Fruit fly (Drosophila melanogaster) whole organism, prepupa: Measurements from ENCODE around the gene CG9743.

Source experiments
- CG11294 ChIP-seq: fragments of 200-800 bp; sonication (Bioruptor generic); IDR thresholded peaks from 2 replicates; pipeline ENCODE4 v1.3.6; 2022; ENCODE audit warnings: missing biosample characterization, missing genetic modification characterization
- CG11902 ChIP-seq: fragments of 200-800 bp; sonication (Bioruptor generic); optimal IDR thresholded peaks from 3 replicates; lab custom pipeline; 2016; ENCODE audit warnings: missing biosample characterization, missing genetic modification characterization
- CG31627 ChIP-seq: fragments of 200-800 bp; sonication (Bioruptor generic); optimal IDR thresholded peaks from 3 replicates; lab custom pipeline; 2016; ENCODE audit warnings: missing biosample characterization, missing genetic modification characterization
- CG7368 ChIP-seq: fragments of 200-800 bp; sonication (Bioruptor generic); optimal IDR thresholded peaks from 3 replicates; lab custom pipeline; 2016; ENCODE audit warnings: missing biosample characterization, missing genetic modification characterization
- Sox102F ChIP-seq: fragments of 200-800 bp; sonication (Bioruptor generic); optimal IDR thresholded peaks from 2 replicates; lab custom pipeline; 2016; ENCODE audit warnings: missing biosample characterization, mild to moderate bottlenecking, missing genetic modification characterization
- dsx ChIP-seq: fragments of 200-800 bp; optimal IDR thresholded peaks from 3 replicates; lab custom pipeline; 2019; ENCODE audit warnings: missing biosample characterization, mild to moderate bottlenecking, missing genetic modification characterization, moderate library complexity; ENCODE audit not compliant: poor library complexity, severe bottlenecking
- pdm3 ChIP-seq: fragments of 200-800 bp; sonication (Bioruptor generic); optimal IDR thresholded peaks from 3 replicates; lab custom pipeline; 2016; ENCODE audit warnings: missing biosample characterization, missing genetic modification characterization
- topi ChIP-seq: fragments of 200-800 bp; sonication (Bioruptor generic); optimal IDR thresholded peaks from 3 replicates; lab custom pipeline; 2016; ENCODE audit warnings: missing biosample characterization, missing genetic modification characterization

DNA sequence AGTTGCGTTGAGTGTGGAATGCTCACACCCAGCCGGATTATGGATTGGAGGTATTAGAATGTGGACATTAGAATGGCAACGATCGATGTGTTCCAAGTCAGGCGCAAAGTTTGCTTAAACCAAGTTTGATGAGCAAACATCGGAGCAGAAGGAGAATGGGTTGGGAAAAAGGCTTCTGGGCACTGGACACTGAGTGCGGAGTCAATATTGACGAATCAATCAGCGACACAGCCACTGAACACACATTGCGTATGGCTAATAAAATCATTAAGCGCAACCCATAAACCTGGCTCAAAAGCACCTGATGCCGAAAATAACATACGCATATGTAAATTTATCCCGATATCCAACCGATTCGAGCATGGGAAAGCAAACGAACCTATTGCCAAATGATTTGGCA lies 9.0 kb downstream of the CG9743 start:
- TF ChIP-seq CG11294 (GFP tag; lab: Robert Waterston, UW) (no peak), pdm3 (GFP tag; lab: Kevin White, UChicago) (no peak), CG31627 (GFP tag; lab: Kevin White, UChicago) (no peak), topi (GFP tag; lab: Kevin White, UChicago) (no peak), CG7368 (GFP tag; lab: Kevin White, UChicago) (no peak), Sox102F (GFP tag; lab: Kevin White, UChicago) (no peak), dsx (GFP tag; lab: Kevin White, UChicago) (no peak), CG11902 (GFP tag; lab: Kevin White, UChicago) (no peak)
